Fruit fly (Drosophila melanogaster) whole organism, pupa: ENCODE data around the gene mat.

Source experiments
- CG10348 ChIP-seq: fragments of 200-800 bp; sonication (Bioruptor generic); IDR thresholded peaks from 2 replicates; pipeline ENCODE4 v1.3.6; 2022; ENCODE audit warnings: missing biosample characterization, missing genetic modification characterization
- CG12605 ChIP-seq: fragments of 200-800 bp; sonication (Bioruptor generic); IDR thresholded peaks from 2 replicates; pipeline ENCODE4 v1.3.6; 2022; ENCODE audit warnings: missing biosample characterization, missing genetic modification characterization
- CG14655 ChIP-seq: fragments of 200-800 bp; sonication (Bioruptor generic); optimal IDR thresholded peaks from 3 replicates; lab custom pipeline; 2017; ENCODE audit warnings: mild to moderate bottlenecking, missing biosample characterization, missing genetic modification reagents, missing genetic modification characterization
- CG15710 ChIP-seq: fragments of 200-800 bp; sonication (Bioruptor generic); optimal IDR thresholded peaks from 2 replicates; lab custom pipeline; 2018; ENCODE audit warnings: missing biosample characterization, mild to moderate bottlenecking, missing genetic modification characterization, moderate library complexity
- CG17806 ChIP-seq: fragments of 200-800 bp; sonication (Bioruptor generic); optimal IDR thresholded peaks from 2 replicates; lab custom pipeline; 2018; ENCODE audit warnings: missing biosample characterization, mild to moderate bottlenecking, missing genetic modification characterization, moderate library complexity
- CG34367 ChIP-seq: fragments of 200-800 bp; sonication (Bioruptor generic); optimal IDR thresholded peaks from 2 replicates; lab custom pipeline; 2018; ENCODE audit warnings: missing biosample characterization, mild to moderate bottlenecking, missing genetic modification characterization
- CG8301 ChIP-seq: fragments of 200-800 bp; sonication (Bioruptor generic); optimal IDR thresholded peaks from 2 replicates; lab custom pipeline; 2018; ENCODE audit warnings: missing biosample characterization, mild to moderate bottlenecking, missing genetic modification characterization
- D1 ChIP-seq: fragments of 200-800 bp; sonication (Bioruptor generic); optimal IDR thresholded peaks from 2 replicates; lab custom pipeline; 2018; ENCODE audit warnings: missing biosample characterization, mild to moderate bottlenecking, missing genetic modification characterization, moderate library complexity
- EcR ChIP-seq: fragments of 200-800 bp; sonication (Bioruptor generic); optimal IDR thresholded peaks from 3 replicates; lab custom pipeline; 2019; ENCODE audit warnings: missing biosample characterization, missing genetic modification characterization, mild to moderate bottlenecking, moderate library complexity, missing genetic modification reagents
- Ets98B ChIP-seq: fragments of 200-800 bp; sonication (Bioruptor generic); IDR thresholded peaks from 2 replicates; pipeline ENCODE4 v1.3.6; 2022; ENCODE audit warnings: missing biosample characterization, missing genetic modification characterization
- Pif1A ChIP-seq: fragments of 200-800 bp; sonication (Bioruptor generic); optimal IDR thresholded peaks from 3 replicates; lab custom pipeline; 2016; ENCODE audit warnings: missing biosample characterization, missing genetic modification characterization
- Pif1B ChIP-seq: fragments of 200-800 bp; sonication (Bioruptor generic); optimal IDR thresholded peaks from 3 replicates; lab custom pipeline; 2016; ENCODE audit warnings: missing biosample characterization, missing genetic modification characterization
- Snoo ChIP-seq: fragments of 200-800 bp; sonication (Bioruptor generic); optimal IDR thresholded peaks from 3 replicates; lab custom pipeline; 2017; ENCODE audit warnings: missing biosample characterization, mild to moderate bottlenecking, missing genetic modification characterization, inconsistent platforms

- TF ChIP-seq EcR (GFP tag; lab: Kevin White, UChicago), result no peak
- TF ChIP-seq CG14655, result no peak
- no peak for TF ChIP-seq D1 (tag; lab: Kevin White, UChicago)
- TF ChIP-seq Pif1A (GFP tag; lab: Kevin White, UChicago), result no peak
- TF ChIP-seq Pif1B (GFP tag; lab: Kevin White, UChicago), result no peak
- no peak for TF ChIP-seq CG34367
- no peak for TF ChIP-seq CG15710 (tag; lab: Kevin White, UChicago)
- TF ChIP-seq Ets98B (GFP tag; lab: Robert Waterston, UW), result no peak
- no peak for TF ChIP-seq Snoo (tag; lab: Kevin White, UChicago)
- TF ChIP-seq CG17806 (tag; lab: Kevin White, UChicago), result no peak
- TF ChIP-seq CG10348 (GFP tag; lab: Robert Waterston, UW), result no peak
- TF ChIP-seq CG12605 (GFP tag; lab: Robert Waterston, UW), result no peak
- no peak for TF ChIP-seq CG8301 (tag; lab: Kevin White, UChicago)
Observed at dm6 chr3L:876087-876486, 26.6 kb upstream of the mat start.
